Worm (Caenorhabditis elegans): ENCODE measurements around the gene del-10.

ce11 chrII:6500161-6500560 lies 18.2 kb upstream of the del-10 start, which contains the start of gene R05G9.5:
- TF ChIP-seq him-1 (tag; optimal IDR thresholded peaks at IDR 0.05) = no peak
- TF ChIP-seq dao-5 (tag; optimal IDR thresholded peaks at IDR 0.05) = no peak
- no peak for TF ChIP-seq W03F9.2 (tag; optimal IDR thresholded peaks at IDR 0.05)
